Worm (Caenorhabditis elegans): ENCODE measurements around the gene cyp-25A2.

The cyp-25A2 gene

DNA sequence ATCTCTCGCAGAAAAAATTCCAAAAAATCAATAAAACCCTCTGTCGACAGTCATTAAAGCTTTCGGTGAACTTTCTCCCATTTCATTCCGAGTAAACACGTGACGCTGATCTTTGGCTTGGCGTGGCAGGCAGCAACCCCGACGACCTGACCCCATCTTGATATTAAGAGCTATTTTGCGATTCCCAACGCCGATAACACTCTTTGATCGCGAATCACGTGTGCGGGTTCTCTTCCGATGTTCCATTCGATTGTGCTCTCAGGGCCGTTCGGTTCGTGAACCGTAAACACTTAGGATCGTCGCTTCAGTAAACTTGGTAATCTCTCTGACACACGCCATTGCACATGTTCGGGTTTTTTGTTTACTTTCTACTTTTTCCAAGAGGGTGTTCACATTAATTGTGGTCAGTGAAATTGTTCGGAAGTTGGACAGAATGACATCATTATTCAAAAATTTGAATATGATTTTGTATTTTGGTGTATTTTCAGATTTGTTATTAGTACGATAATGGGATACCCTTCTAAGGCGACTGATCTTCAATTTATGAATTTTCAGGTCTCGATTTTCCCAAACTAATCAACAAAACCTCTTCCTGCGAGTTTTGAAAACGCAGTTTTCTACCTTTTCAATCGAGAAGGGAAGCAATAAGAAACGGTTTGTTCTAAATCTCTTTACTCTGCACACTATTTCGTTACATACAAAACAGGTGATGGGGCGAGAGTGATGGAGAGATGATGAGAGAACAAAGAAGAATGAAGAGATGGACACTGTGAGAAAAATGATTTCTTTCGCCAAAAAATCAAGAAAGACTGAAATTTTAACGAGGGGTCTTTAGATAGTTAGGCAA lies 37.6 kb upstream of the cyp-25A2 start (continued):
- TF ChIP-seq nhr-28 (tag; optimal IDR thresholded peaks at IDR 0.05) (no peak), fos-1 (tag; optimal IDR thresholded peaks at IDR 0.05) (no peak), ZK546.5 (tag; optimal IDR thresholded peaks at IDR 0.05) (no peak), ceh-28 (tag; optimal IDR thresholded peaks at IDR 0.05) (peak; percentile 45), aly-2 (tag; optimal IDR thresholded peaks at IDR 0.05) (no peak)

DNA sequence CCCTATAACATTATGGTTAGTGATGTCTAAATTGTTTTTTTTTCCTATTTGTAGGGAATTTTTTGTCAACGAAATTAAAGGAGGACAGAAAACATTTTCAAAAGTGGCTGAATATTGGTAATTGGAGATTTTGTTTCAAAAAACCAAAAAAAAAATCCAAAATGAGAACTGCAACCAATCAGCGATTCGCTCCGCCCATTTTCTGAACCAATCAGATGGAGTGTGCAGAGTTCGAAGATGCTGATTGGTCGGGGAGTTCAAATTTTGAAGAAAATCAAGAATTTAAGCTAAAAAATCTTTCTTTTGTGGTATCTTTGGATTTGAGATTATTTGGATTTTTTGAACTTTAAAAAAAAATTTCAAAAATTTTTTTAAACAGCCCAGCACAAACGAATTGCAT lies 36.6 kb upstream of the cyp-25A2 start:
- TF ChIP-seq nfya-1 (tag; optimal IDR thresholded peaks at IDR 0.05; ENCODE audit: insufficient read depth) (peak; percentile 99), daf-12 (tag; optimal IDR thresholded peaks at IDR 0.05) (no peak), fkh-10 (GFP tag; optimal IDR thresholded peaks at IDR 0.05) (no peak), fos-1 (tag; optimal IDR thresholded peaks at IDR 0.05) (no peak), unc-62 (GFP tag; optimal IDR thresholded peaks at IDR 0.05) (no peak), nhr-76 (tag; optimal IDR thresholded peaks at IDR 0.05) (no peak), ztf-4 (tag; optimal IDR thresholded peaks at IDR 0.05) (no peak), nhr-237 (tag; optimal IDR thresholded peaks at IDR 0.05) (no peak), nhr-77 (tag; optimal IDR thresholded peaks at IDR 0.05) (no peak)

DNA sequence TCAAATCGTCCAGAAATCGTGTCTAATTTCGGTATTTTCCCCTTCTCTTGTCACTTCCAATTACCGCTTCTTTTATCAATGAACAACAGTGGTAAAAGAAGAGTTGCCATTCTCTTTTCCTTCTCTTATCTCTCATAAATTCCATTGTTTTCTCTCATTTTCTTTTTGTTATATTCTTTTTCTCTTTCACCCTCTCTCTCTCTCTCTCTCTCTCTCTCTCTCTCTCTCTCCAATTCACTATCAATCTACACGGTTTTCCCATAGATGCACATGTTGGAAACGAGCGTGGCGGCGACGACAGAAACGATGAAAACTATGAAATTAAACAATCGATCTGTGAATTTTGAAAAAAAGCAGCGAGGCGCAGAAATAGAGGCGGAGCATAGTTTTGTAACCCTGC lies 35.8 kb upstream of the cyp-25A2 start:
- TF ChIP-seq aly-2 (tag; optimal IDR thresholded peaks at IDR 0.05): no peak
- TF ChIP-seq nhr-28 (tag; optimal IDR thresholded peaks at IDR 0.05): no peak
- TF ChIP-seq tbx-2 (tag; optimal IDR thresholded peaks at IDR 0.05): no peak
- peak; percentile 75 for TF ChIP-seq elt-2 (tag; optimal IDR thresholded peaks at IDR 0.05)
- no peak for TF ChIP-seq lin-39 (tag; optimal IDR thresholded peaks at IDR 0.05)
- no peak for TF ChIP-seq ceh-16 (tag; optimal IDR thresholded peaks at IDR 0.05)
- no peak for TF ChIP-seq eor-1 (tag; optimal IDR thresholded peaks at IDR 0.05)
- TF ChIP-seq ztf-11 (tag; optimal IDR thresholded peaks at IDR 0.05): no peak
- TF ChIP-seq nhr-76 (tag; optimal IDR thresholded peaks at IDR 0.05): no peak
- TF ChIP-seq ama-1 (optimal IDR thresholded peaks at IDR 0.05): no peak
- TF ChIP-seq nhr-67 (tag; optimal IDR thresholded peaks at IDR 0.05): no peak
- TF ChIP-seq egl-5 (tag; optimal IDR thresholded peaks at IDR 0.05): no peak
- peak; percentile 13 for TF ChIP-seq nhr-23 (tag; optimal IDR thresholded peaks at IDR 0.05)
- no peak for TF ChIP-seq snpc-4 (tag; optimal IDR thresholded peaks at IDR 0.05)
- no peak for TF ChIP-seq fos-1 (tag; optimal IDR thresholded peaks at IDR 0.05)
- TF ChIP-seq fkh-2 (tag; optimal IDR thresholded peaks at IDR 0.05): no peak
- TF ChIP-seq mdl-1 (tag; optimal IDR thresholded peaks at IDR 0.05): peak; percentile 17
- no peak for TF ChIP-seq sea-2 (GFP tag; optimal IDR thresholded peaks at IDR 0.05)
- TF ChIP-seq zag-1 (tag; optimal IDR thresholded peaks at IDR 0.05): no peak
- no peak for TF ChIP-seq ceh-9 (tag; optimal IDR thresholded peaks at IDR 0.05)
- no peak for TF ChIP-seq egl-27 (tag; optimal IDR thresholded peaks at IDR 0.05)
- no peak for TF ChIP-seq ZK546.5 (tag; optimal IDR thresholded peaks at IDR 0.05)
- TF ChIP-seq pqm-1 (tag; optimal IDR thresholded peaks at IDR 0.05): peak; percentile 77
- no peak for TF ChIP-seq nhr-237 (tag; optimal IDR thresholded peaks at IDR 0.05)
- no peak for TF ChIP-seq unc-39 (tag; optimal IDR thresholded peaks at IDR 0.05)
- no peak for TF ChIP-seq ceh-82 (tag; optimal IDR thresholded peaks at IDR 0.05)
- peak; percentile 23 for TF ChIP-seq nfya-1 (tag; optimal IDR thresholded peaks at IDR 0.05; ENCODE audit: insufficient read depth)
- no peak for TF ChIP-seq hmg-11 (tag; optimal IDR thresholded peaks at IDR 0.05)
- TF ChIP-seq pha-4 (tag; optimal IDR thresholded peaks at IDR 0.05): peak; percentile 65
- TF ChIP-seq lsy-12 (tag; optimal IDR thresholded peaks at IDR 0.05): peak; percentile 12
- no peak for TF ChIP-seq unc-62 (GFP tag; optimal IDR thresholded peaks at IDR 0.05)
- TF ChIP-seq skn-1 (tag; optimal IDR thresholded peaks at IDR 0.05): no peak
- TF ChIP-seq nhr-12 (tag; optimal IDR thresholded peaks at IDR 0.05): no peak
- peak; percentile 31 for TF ChIP-seq nhr-25 (tag; optimal IDR thresholded peaks at IDR 0.05)
- TF ChIP-seq elt-1 (tag; optimal IDR thresholded peaks at IDR 0.05): no peak
- no peak for TF ChIP-seq R02D3.7 (tag; optimal IDR thresholded peaks at IDR 0.05)
- no peak for TF ChIP-seq jun-1 (tag; optimal IDR thresholded peaks at IDR 0.05)
- TF ChIP-seq daf-12 (tag; optimal IDR thresholded peaks at IDR 0.05): no peak
- TF ChIP-seq nhr-43 (tag; optimal IDR thresholded peaks at IDR 0.05; ENCODE audit: poor library complexity, severe bottlenecking): no peak
- TF ChIP-seq fkh-10 (GFP tag; optimal IDR thresholded peaks at IDR 0.05): no peak
- TF ChIP-seq ztf-4 (tag; optimal IDR thresholded peaks at IDR 0.05): no peak
